Worm (Caenorhabditis elegans) whole organism, L1 larva: ENCODE measurements around the gene C35A11.2.

Source experiments
- fkh-10 ChIP-seq: sonication (generic microtip); optimal IDR thresholded peaks from 2 replicates; lab custom pipeline; 2017; ENCODE audit warnings: missing biosample characterization, missing genetic modification reagents, missing genetic modification characterization
- hpl-2 ChIP-seq: fragments of 150-350 bp; optimal IDR thresholded peaks from 2 replicates; lab custom pipeline; 2014; ENCODE audit warnings: missing biosample characterization, missing genetic modification reagents, missing genetic modification characterization
- jun-1 ChIP-seq: fragments of 150-350 bp; optimal IDR thresholded peaks from 2 replicates; lab custom pipeline; 2014; ENCODE audit warnings: missing biosample characterization, missing genetic modification reagents, missing genetic modification characterization
- mdl-1 ChIP-seq, 2 experiments: fragments of 150-350 bp; optimal IDR thresholded peaks; 2 replicates each; lab custom pipeline; 2014 to 2017; ENCODE audit warnings: missing biosample characterization in 2 of 2, missing genetic modification characterization in 2 of 2, inconsistent platforms in 1 of 2
- nhr-237 ChIP-seq: fragments of 150-350 bp; optimal IDR thresholded peaks from 2 replicates; lab custom pipeline; 2014; ENCODE audit warnings: missing biosample characterization, missing genetic modification characterization
- nhr-28 ChIP-seq: fragments of 150-350 bp; optimal IDR thresholded peaks from 2 replicates; lab custom pipeline; 2014; ENCODE audit warnings: missing biosample characterization, missing genetic modification characterization
- pqm-1 ChIP-seq: sonication (generic microtip); optimal IDR thresholded peaks from 3 replicates; lab custom pipeline; 2017; ENCODE audit warnings: missing biosample characterization, missing genetic modification characterization
- skn-1 ChIP-seq: fragments of 150-350 bp; optimal IDR thresholded peaks from 2 replicates; lab custom pipeline; 2014; ENCODE audit warnings: missing biosample characterization, missing genetic modification characterization
- swsn-7 ChIP-seq: sonication (generic microtip); optimal IDR thresholded peaks from 2 replicates; lab custom pipeline; 2016; ENCODE audit warnings: missing genetic modification characterization, missing compliant biosample characterization
- tbx-2 ChIP-seq: sonication (generic microtip); optimal IDR thresholded peaks from 2 replicates; lab custom pipeline; 2016; ENCODE audit warnings: missing genetic modification characterization, missing compliant biosample characterization
- unc-62 ChIP-seq: fragments of 150-350 bp; optimal IDR thresholded peaks from 2 replicates; lab custom pipeline; 2014; ENCODE audit warnings: missing biosample characterization, missing genetic modification reagents, missing genetic modification characterization

DNA sequence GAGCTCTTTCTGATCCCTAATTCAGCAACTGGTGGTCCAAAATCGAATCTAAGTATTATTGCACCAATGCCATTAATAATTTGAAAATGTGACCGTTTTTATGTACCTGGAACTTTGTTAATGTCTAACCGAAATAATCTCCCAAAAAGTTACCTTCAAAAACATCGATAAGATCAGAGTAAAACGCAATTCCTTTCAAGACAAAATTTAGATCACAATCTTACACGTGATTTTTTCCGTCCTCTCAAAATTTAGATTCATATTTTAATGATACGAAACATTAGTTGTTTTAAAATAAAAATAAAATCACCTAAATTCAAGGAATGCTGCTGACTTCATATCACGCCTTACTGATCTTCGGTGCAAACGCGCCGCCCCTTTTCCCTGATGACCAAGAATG is 40.2 kb downstream of the C35A11.2 start:
- no peak for TF ChIP-seq hpl-2 (GFP tag; lab: Kevin White, UChicago)
- no peak for TF ChIP-seq nhr-237 (tag; lab: Kevin White, UChicago)
- TF ChIP-seq jun-1 (tag; lab: Kevin White, UChicago) = no peak
- no peak for TF ChIP-seq pqm-1 (tag; lab: Kevin White, UChicago)
- TF ChIP-seq swsn-7 = no peak
- no peak for TF ChIP-seq skn-1 (tag; lab: Kevin White, UChicago)
- no peak for TF ChIP-seq tbx-2 (tag; lab: Kevin White, UChicago)
- no peak for TF ChIP-seq nhr-28 (tag; lab: Kevin White, UChicago)
- no peak for TF ChIP-seq fkh-10 (GFP tag; lab: Kevin White, UChicago)
- TF ChIP-seq mdl-1 (tag; optimal IDR thresholded peaks at IDR 0.05; lab: Kevin White, UChicago) = no peak
- TF ChIP-seq unc-62 = no peak
